Worm (Caenorhabditis elegans) whole organism, L1 larva: ENCODE results near the gene egl-27.
A peak's percentile ranks its signal among the peaks of the same experiment; 100 is the strongest.

Experiments used
- C16A3.4 ChIP-seq: fragments of 150-350 bp; optimal IDR thresholded peaks from 2 replicates; lab custom pipeline; 2014; ENCODE audit warnings: missing biosample characterization, missing genetic modification characterization
- F16B12.6 ChIP-seq: fragments of 150-350 bp; optimal IDR thresholded peaks from 2 replicates; lab custom pipeline; 2014; ENCODE audit warnings: missing biosample characterization, missing genetic modification characterization
- aha-1 ChIP-seq: fragments of 150-350 bp; optimal IDR thresholded peaks from 2 replicates; lab custom pipeline; 2014; ENCODE audit warnings: missing biosample characterization, missing genetic modification characterization
- alr-1 ChIP-seq: fragments of 200-800 bp; sonication (Bioruptor generic); optimal IDR thresholded peaks from 2 replicates; lab custom pipeline; 2018; ENCODE audit warnings: borderline replicate concordance, mild to moderate bottlenecking, missing genetic modification characterization, missing compliant biosample characterization
- ceh-63 ChIP-seq: fragments of 200-800 bp; sonication (Bioruptor generic); optimal IDR thresholded peaks from 2 replicates; lab custom pipeline; 2018; ENCODE audit warnings: mild to moderate bottlenecking, missing genetic modification characterization, missing compliant biosample characterization
- ceh-8 ChIP-seq: fragments of 200-800 bp; sonication (Bioruptor generic); optimal IDR thresholded peaks from 2 replicates; lab custom pipeline; 2018; ENCODE audit warnings: mild to moderate bottlenecking, missing genetic modification characterization, moderate library complexity, missing compliant biosample characterization
- ceh-82 ChIP-seq, 3 experiments: fragments of 150-350 bp in 1 of 3; sonication (generic microtip) in 2 of 3; optimal IDR thresholded peaks; 2 replicates each; lab custom pipeline; 2014 to 2017; ENCODE audit warnings: missing biosample characterization in 3 of 3, missing genetic modification characterization in 3 of 3
- ceh-88 ChIP-seq: fragments of 200-800 bp; sonication (Bioruptor generic); IDR thresholded peaks from 2 replicates; pipeline ENCODE4 v1.3.6; 2022; ENCODE audit warnings: missing genetic modification characterization, missing compliant biosample characterization
- ceh-90 ChIP-seq: sonication (generic microtip); optimal IDR thresholded peaks from 2 replicates; lab custom pipeline; 2016; ENCODE audit warnings: missing genetic modification characterization, missing compliant biosample characterization
- dpl-1 ChIP-seq, 3 experiments: fragments of 150-350 bp in 2 of 3; sonication (generic microtip) in 1 of 3; optimal IDR thresholded peaks; 2 replicates each; lab custom pipeline; 2014 to 2017; ENCODE audit warnings: missing biosample characterization in 3 of 3, missing genetic modification characterization in 3 of 3, missing genetic modification reagents in 3 of 3
- efl-1 ChIP-seq, 4 experiments: fragments of 150-350 bp; optimal IDR thresholded peaks in 3 of 4; peaks in 1 of 4; 1 replicate in 1 of 4; 2 replicates in 3 of 4; lab custom pipeline; 2014; ENCODE audit warnings: missing biosample characterization in 2 of 4, missing genetic modification characterization in 2 of 4, missing genetic modification reagents in 2 of 4
- efl-3 ChIP-seq: fragments of 200-800 bp; sonication (Bioruptor generic); optimal IDR thresholded peaks from 2 replicates; lab custom pipeline; 2018; ENCODE audit warnings: mild to moderate bottlenecking, missing genetic modification characterization, missing compliant biosample characterization
- egl-13 ChIP-seq: sonication (generic microtip); optimal IDR thresholded peaks from 2 replicates; lab custom pipeline; 2016; ENCODE audit warnings: missing genotype, missing genetic modification reagents, missing genetic modification characterization, missing compliant biosample characterization
- egl-27 ChIP-seq, 2 experiments: fragments of 150-350 bp in 1 of 2; sonication (generic microtip); optimal IDR thresholded peaks; 3 replicates each; lab custom pipeline; 2017 to 2018; ENCODE audit warnings: missing biosample characterization in 2 of 2, missing genetic modification characterization in 2 of 2, missing genetic modification reagents in 2 of 2
- elt-2 ChIP-seq: sonication (generic microtip); optimal IDR thresholded peaks from 2 replicates; lab custom pipeline; 2016; ENCODE audit warnings: missing genetic modification characterization, mild to moderate bottlenecking, inconsistent platforms, missing compliant biosample characterization, missing genetic modification reagents
- elt-3 ChIP-seq, 6 experiments: fragments of 150-350 bp in 1 of 6; sonication (generic microtip); optimal IDR thresholded peaks; 2 replicates each; lab custom pipeline; 2017 to 2018; ENCODE audit warnings: missing biosample characterization in 6 of 6, missing genetic modification characterization in 6 of 6, inconsistent platforms in 1 of 6
- fkh-4 ChIP-seq: sonication (generic microtip); optimal IDR thresholded peaks from 2 replicates; lab custom pipeline; 2016; ENCODE audit warnings: missing compliant biosample characterization, missing genetic modification characterization, borderline replicate concordance
- fkh-8 ChIP-seq: sonication (generic microtip); optimal IDR thresholded peaks from 2 replicates; lab custom pipeline; 2016; ENCODE audit warnings: mild to moderate bottlenecking, missing genetic modification characterization, missing compliant biosample characterization
- fos-1 ChIP-seq: fragments of 150-350 bp; optimal IDR thresholded peaks from 2 replicates; lab custom pipeline; 2014; ENCODE audit warnings: missing biosample characterization, missing genetic modification characterization
- hlh-17 ChIP-seq: fragments of 200-800 bp; sonication (Bioruptor generic); optimal IDR thresholded peaks from 2 replicates; lab custom pipeline; 2018; ENCODE audit warnings: missing genetic modification characterization, mild to moderate bottlenecking, missing compliant biosample characterization, moderate library complexity, borderline replicate concordance
- hlh-4 ChIP-seq: sonication (generic microtip); optimal IDR thresholded peaks from 2 replicates; lab custom pipeline; 2016; ENCODE audit warnings: mild to moderate bottlenecking, missing genetic modification characterization, missing compliant biosample characterization
- hpl-2 ChIP-seq: fragments of 150-350 bp; optimal IDR thresholded peaks from 2 replicates; lab custom pipeline; 2014; ENCODE audit warnings: missing biosample characterization, missing genetic modification reagents, missing genetic modification characterization
- irx-1 ChIP-seq: sonication (generic microtip); optimal IDR thresholded peaks from 2 replicates; lab custom pipeline; 2016; ENCODE audit warnings: missing genetic modification characterization, missing compliant biosample characterization
- isw-1 ChIP-seq: fragments of 200-800 bp; sonication (Bioruptor generic); IDR thresholded peaks from 2 replicates; pipeline ENCODE4 v1.3.6; 2022; ENCODE audit warnings: missing genetic modification characterization, missing compliant biosample characterization
- lin-35 ChIP-seq, 2 experiments: fragments of 150-350 bp; optimal IDR thresholded peaks; 2 replicates each; lab custom pipeline; 2014; ENCODE audit warnings: missing biosample characterization in 2 of 2, missing genetic modification characterization in 2 of 2, missing genetic modification reagents in 2 of 2
- lin-39 ChIP-seq: fragments of 150-350 bp; optimal IDR thresholded peaks from 2 replicates; lab custom pipeline; 2014; ENCODE audit warnings: missing biosample characterization, missing genetic modification reagents, missing genetic modification characterization
- lir-3 ChIP-seq: sonication (generic microtip); optimal IDR thresholded peaks from 2 replicates; lab custom pipeline; 2016; ENCODE audit warnings: mild to moderate bottlenecking, missing genetic modification characterization, moderate library complexity, missing compliant biosample characterization; ENCODE audit not compliant: poor library complexity
- mab-9 ChIP-seq: fragments of 200-800 bp; sonication (Bioruptor generic); IDR thresholded peaks from 2 replicates; pipeline ENCODE4 v1.3.6; 2022; ENCODE audit warnings: missing genetic modification reagents, missing genetic modification characterization, missing compliant biosample characterization
- mef-2 ChIP-seq: fragments of 150-350 bp; optimal IDR thresholded peaks from 2 replicates; lab custom pipeline; 2014; ENCODE audit warnings: missing biosample characterization, missing genetic modification characterization
- nhr-11 ChIP-seq: fragments of 150-350 bp; optimal IDR thresholded peaks from 2 replicates; lab custom pipeline; 2014; ENCODE audit warnings: missing biosample characterization, missing genetic modification characterization
- nhr-12 ChIP-seq: sonication (generic microtip); optimal IDR thresholded peaks from 2 replicates; lab custom pipeline; 2017; ENCODE audit warnings: missing biosample characterization, missing genetic modification characterization
- nhr-20 ChIP-seq: sonication (generic microtip); optimal IDR thresholded peaks from 2 replicates; lab custom pipeline; 2016; ENCODE audit warnings: mild to moderate bottlenecking, missing genetic modification characterization, missing compliant biosample characterization
- nhr-237 ChIP-seq: fragments of 150-350 bp; optimal IDR thresholded peaks from 2 replicates; lab custom pipeline; 2014; ENCODE audit warnings: missing biosample characterization, missing genetic modification characterization
- nhr-47 ChIP-seq: sonication (generic microtip); optimal IDR thresholded peaks from 2 replicates; lab custom pipeline; 2016; ENCODE audit warnings: mild to moderate bottlenecking, missing genetic modification characterization, moderate library complexity, missing compliant biosample characterization
- nhr-76 ChIP-seq: sonication (generic microtip); optimal IDR thresholded peaks from 2 replicates; lab custom pipeline; 2017; ENCODE audit warnings: missing biosample characterization, missing genetic modification characterization
- pag-3 ChIP-seq: sonication (generic microtip); optimal IDR thresholded peaks from 2 replicates; lab custom pipeline; 2017; ENCODE audit warnings: missing genetic modification characterization, mild to moderate bottlenecking, missing compliant biosample characterization, antibody characterized with exemption, borderline replicate concordance; ENCODE audit not compliant: insufficient read depth
- pax-3 ChIP-seq: fragments of 200-800 bp; sonication (Bioruptor generic); optimal IDR thresholded peaks from 2 replicates; lab custom pipeline; 2018; ENCODE audit warnings: mild to moderate bottlenecking, missing genetic modification characterization, moderate library complexity, missing compliant biosample characterization
- pqm-1 ChIP-seq: sonication (generic microtip); optimal IDR thresholded peaks from 3 replicates; lab custom pipeline; 2017; ENCODE audit warnings: missing biosample characterization, missing genetic modification characterization
- rnt-1 ChIP-seq: sonication (generic microtip); optimal IDR thresholded peaks from 2 replicates; lab custom pipeline; 2016; ENCODE audit warnings: mild to moderate bottlenecking, missing genetic modification characterization, moderate library complexity, missing compliant biosample characterization
- skn-1 ChIP-seq: fragments of 150-350 bp; optimal IDR thresholded peaks from 2 replicates; lab custom pipeline; 2014; ENCODE audit warnings: missing biosample characterization, missing genetic modification characterization
- snu-23 ChIP-seq: sonication (generic microtip); optimal IDR thresholded peaks from 2 replicates; lab custom pipeline; 2016; ENCODE audit warnings: missing genetic modification characterization, missing compliant biosample characterization
- sptf-1 ChIP-seq: fragments of 150-350 bp; optimal IDR thresholded peaks from 2 replicates; lab custom pipeline; 2014; ENCODE audit warnings: missing biosample characterization, missing genetic modification characterization
- tbx-2 ChIP-seq: sonication (generic microtip); optimal IDR thresholded peaks from 2 replicates; lab custom pipeline; 2016; ENCODE audit warnings: missing genetic modification characterization, missing compliant biosample characterization
- unc-130 ChIP-seq: fragments of 150-350 bp; optimal IDR thresholded peaks from 2 replicates; lab custom pipeline; 2017; ENCODE audit warnings: missing biosample characterization, missing genetic modification characterization, inconsistent platforms
- vab-15 ChIP-seq: sonication (generic microtip); optimal IDR thresholded peaks from 2 replicates; lab custom pipeline; 2017; ENCODE audit warnings: missing genotype, mild to moderate bottlenecking, missing genetic modification characterization, missing compliant biosample characterization
- zag-1 ChIP-seq: fragments of 150-350 bp; optimal IDR thresholded peaks from 2 replicates; lab custom pipeline; 2014; ENCODE audit warnings: missing biosample characterization, missing genetic modification characterization
- zip-4 ChIP-seq: fragments of 200-800 bp; sonication (Bioruptor generic); optimal IDR thresholded peaks from 2 replicates; lab custom pipeline; 2018; ENCODE audit warnings: mild to moderate bottlenecking, missing genetic modification characterization, moderate library complexity, missing compliant biosample characterization
- ztf-11 ChIP-seq, 2 experiments: sonication (generic microtip); optimal IDR thresholded peaks; 2 replicates each; lab custom pipeline; 2016 to 2017; ENCODE audit warnings: missing genetic modification characterization in 2 of 2, missing biosample characterization in 1 of 2, missing compliant biosample characterization in 1 of 2
- ztf-4 ChIP-seq: fragments of 150-350 bp; optimal IDR thresholded peaks from 2 replicates; lab custom pipeline; 2014; ENCODE audit warnings: missing biosample characterization, missing genetic modification characterization

egl-27 gene

DNA sequence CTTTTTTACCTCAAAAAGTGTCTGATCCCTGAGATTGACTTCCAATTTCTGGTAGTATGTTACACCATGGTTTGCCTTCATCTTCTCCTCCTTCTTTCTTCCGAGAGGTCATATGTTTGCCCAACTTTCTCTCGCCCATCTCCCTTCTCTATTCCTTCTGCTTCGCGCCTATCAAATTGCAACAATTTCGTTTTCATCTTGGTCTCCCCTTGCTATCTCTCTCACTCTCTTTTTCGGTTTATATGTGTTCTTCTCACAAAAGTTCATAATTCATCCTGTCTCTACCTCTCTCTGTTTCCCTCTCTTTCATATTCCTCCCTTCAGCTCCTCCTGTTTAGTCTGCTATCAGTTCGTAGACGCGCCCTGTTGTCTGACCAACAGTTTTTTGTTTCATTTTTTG lies 8.1 kb upstream of the egl-27 start (continued):
- TF ChIP-seq skn-1 (tag; lab: Kevin White, UChicago) (peak; percentile 23), ztf-11 (tag; optimal IDR thresholded peaks at IDR 0.05; lab: Kevin White, UChicago) (no peak), aha-1 (tag; lab: Kevin White, UChicago) (no peak), ceh-88 (GFP tag; lab: Robert Waterston, UW) (no peak), ztf-4 (tag; lab: Kevin White, UChicago) (no peak), rnt-1 (peak; percentile 35), F16B12.6 (tag; lab: Kevin White, UChicago) (no peak), ceh-8 (GFP tag; lab: Kevin White, UChicago) (no peak), mef-2 (tag; lab: Kevin White, UChicago) (no peak), mab-9 (GFP tag; lab: Robert Waterston, UW) (no peak), pqm-1 (tag; lab: Kevin White, UChicago) (no peak), nhr-11 (tag; lab: Kevin White, UChicago) (no peak), fkh-8 (no peak), lin-35 (GFP tag; optimal IDR thresholded peaks at IDR 0.05; lab: Kevin White, UChicago) (peak; percentile 11 to 19), isw-1 (GFP tag; lab: Robert Waterston, UW) (no peak), pag-3 (tag; lab: Kevin White, UChicago) (no peak), alr-1 (tag; lab: Kevin White, UChicago) (no peak), nhr-237 (tag; lab: Kevin White, UChicago) (no peak), lir-3 (tag; lab: Kevin White, UChicago) (peak; percentile 10), efl-3 (no peak), tbx-2 (tag; lab: Kevin White, UChicago) (peak; percentile 25), ceh-90 (tag; lab: Kevin White, UChicago) (no peak), irx-1 (tag; lab: Kevin White, UChicago) (no peak), sptf-1 (tag; lab: Kevin White, UChicago) (no peak), fkh-4 (tag; lab: Kevin White, UChicago) (no peak), elt-3 (tag; optimal IDR thresholded peaks at IDR 0.05; lab: Kevin White, UChicago) (peak in 1 of 6 experiments; percentile 69), nhr-76 (tag; lab: Kevin White, UChicago) (no peak), elt-2 (no peak), snu-23 (GFP tag; lab: Kevin White, UChicago) (peak; percentile 33), C16A3.4 (tag; lab: Kevin White, UChicago) (no peak)

DNA sequence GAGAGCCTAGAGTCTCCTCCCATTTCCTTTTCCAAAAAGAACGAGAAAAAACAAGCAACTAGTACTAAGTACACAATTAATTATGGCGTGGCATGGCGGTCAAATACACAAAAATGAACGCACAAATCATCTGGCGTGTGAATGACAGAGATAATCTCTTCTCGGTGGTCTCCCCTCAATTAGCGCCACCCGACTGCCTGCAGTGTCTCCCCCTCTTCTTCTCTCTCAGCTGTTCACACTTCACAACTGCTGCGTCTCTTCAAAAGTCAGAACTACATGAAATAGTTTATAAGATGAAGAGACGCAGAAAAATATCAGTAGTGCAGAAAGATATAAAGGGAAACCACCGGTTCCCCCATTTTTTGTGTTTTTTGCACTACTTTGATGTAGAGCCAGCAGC lies 7.4 kb upstream of the egl-27 start:
- no peak for TF ChIP-seq fkh-4 (tag; lab: Kevin White, UChicago)
- TF ChIP-seq efl-3, result no peak
- TF ChIP-seq hpl-2 (GFP tag; lab: Kevin White, UChicago), result no peak
- TF ChIP-seq hlh-4 (tag; lab: Kevin White, UChicago), result no peak
- TF ChIP-seq nhr-12, result no peak
- TF ChIP-seq hlh-17 (GFP tag; lab: Kevin White, UChicago), result no peak
- peak; percentile 27 to 36 for TF ChIP-seq efl-1 (optimal IDR thresholded peaks at IDR 0.05; lab: Kevin White, UChicago)
- TF ChIP-seq efl-1 (GFP tag; optimal IDR thresholded peaks at IDR 0.05 in 1 of 2; lab: Kevin White, UChicago), result peak in 1 of 2 experiments; percentile 60
- TF ChIP-seq pax-3 (tag; lab: Kevin White, UChicago), result no peak
- peak; percentile 18 to 25 for TF ChIP-seq lin-35 (GFP tag; optimal IDR thresholded peaks at IDR 0.05; lab: Kevin White, UChicago)
- peak; percentile 88 for TF ChIP-seq rnt-1
- peak in 2 of 3 experiments; percentile 6 to 45 for TF ChIP-seq ceh-82 (tag; optimal IDR thresholded peaks at IDR 0.05; lab: Kevin White, UChicago)
- TF ChIP-seq zag-1 (tag; lab: Kevin White, UChicago), result no peak
- no peak for TF ChIP-seq ceh-88 (GFP tag; lab: Robert Waterston, UW)
- no peak for TF ChIP-seq zip-4 (GFP tag; lab: Kevin White, UChicago)
- peak; percentile 76 for TF ChIP-seq nhr-20 (tag; lab: Kevin White, UChicago)
- peak in 1 of 2 experiments; percentile 26 for TF ChIP-seq egl-27 (tag; optimal IDR thresholded peaks at IDR 0.05; lab: Kevin White, UChicago)
- TF ChIP-seq nhr-47, result peak; percentile 56
- TF ChIP-seq skn-1 (tag; lab: Kevin White, UChicago), result no peak
- no peak for TF ChIP-seq ceh-63
- peak; percentile 6 for TF ChIP-seq egl-13
- TF ChIP-seq fos-1 (tag; lab: Kevin White, UChicago), result no peak
- TF ChIP-seq lin-39 (tag; lab: Kevin White, UChicago), result no peak
- TF ChIP-seq ceh-90 (tag; lab: Kevin White, UChicago), result no peak
- TF ChIP-seq ztf-11 (tag; optimal IDR thresholded peaks at IDR 0.05; lab: Kevin White, UChicago), result no peak
- peak; percentile 30 for TF ChIP-seq vab-15 (tag; lab: Kevin White, UChicago)
- peak; percentile 26 for TF ChIP-seq unc-130 (tag; lab: Kevin White, UChicago)
- peak; percentile 35 for TF ChIP-seq fkh-8
- no peak for TF ChIP-seq ceh-8 (GFP tag; lab: Kevin White, UChicago)
- TF ChIP-seq dpl-1 (GFP tag; optimal IDR thresholded peaks at IDR 0.05; lab: Kevin White, UChicago), result peak; percentile 4 to 21 (median 16)
